Worm (Caenorhabditis elegans): ENCODE results near the gene rap-2.

DNA sequence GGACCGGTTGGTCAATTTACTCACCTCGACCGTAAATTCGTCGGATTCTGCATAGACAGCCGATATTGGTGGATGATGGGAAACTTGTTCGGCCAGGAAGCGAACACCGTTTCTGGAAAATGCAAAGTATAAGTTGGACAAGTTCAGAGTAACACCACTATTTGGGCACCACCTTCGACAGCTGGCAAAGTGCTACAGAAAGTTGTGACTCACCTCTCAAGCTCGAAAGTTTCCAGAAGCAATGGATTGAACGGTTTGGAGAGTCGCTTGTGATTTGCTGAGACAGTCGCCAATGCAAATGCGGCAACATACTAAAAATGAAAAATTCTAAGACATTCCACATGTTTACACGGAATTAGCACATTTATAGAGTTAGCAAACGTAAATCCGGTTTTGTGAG lies 50.6 kb downstream of the rap-2 start:
- TF ChIP-seq duxl-1 (tag; optimal IDR thresholded peaks at IDR 0.05; ENCODE audit: poor library complexity), result no peak
- TF ChIP-seq unc-39 (tag; optimal IDR thresholded peaks at IDR 0.05), result no peak
- TF ChIP-seq ztf-7 (tag; optimal IDR thresholded peaks at IDR 0.05), result no peak
- no peak for TF ChIP-seq T26A8.4 (GFP tag; IDR thresholded peaks at IDR 0.05)
- no peak for TF ChIP-seq hif-1 (tag; optimal IDR thresholded peaks at IDR 0.05)
- TF ChIP-seq pha-4 (GFP tag; IDR thresholded peaks at IDR 0.05), result no peak
- TF ChIP-seq pha-4 (tag; optimal IDR thresholded peaks at IDR 0.05), result no peak

Measured in whole organism, L4 larva.